Worm (Caenorhabditis elegans) whole organism, L3 larva: Measurements from ENCODE around the gene F57A10.2.

Experiments
- ceh-28 ChIP-seq: fragments of 150-350 bp; optimal IDR thresholded peaks from 2 replicates; lab custom pipeline; 2014; ENCODE audit warnings: missing biosample characterization, missing genetic modification reagents, missing genetic modification characterization
- nhr-12 ChIP-seq: fragments of 150-350 bp; optimal IDR thresholded peaks from 2 replicates; lab custom pipeline; 2014; ENCODE audit warnings: missing biosample characterization, missing genetic modification characterization
- nhr-237 ChIP-seq: fragments of 150-350 bp; optimal IDR thresholded peaks from 2 replicates; lab custom pipeline; 2014; ENCODE audit warnings: missing biosample characterization, missing genetic modification characterization
- nhr-67 ChIP-seq: fragments of 150-350 bp; optimal IDR thresholded peaks from 2 replicates; lab custom pipeline; 2014; ENCODE audit warnings: missing biosample characterization, missing genetic modification characterization

DNA sequence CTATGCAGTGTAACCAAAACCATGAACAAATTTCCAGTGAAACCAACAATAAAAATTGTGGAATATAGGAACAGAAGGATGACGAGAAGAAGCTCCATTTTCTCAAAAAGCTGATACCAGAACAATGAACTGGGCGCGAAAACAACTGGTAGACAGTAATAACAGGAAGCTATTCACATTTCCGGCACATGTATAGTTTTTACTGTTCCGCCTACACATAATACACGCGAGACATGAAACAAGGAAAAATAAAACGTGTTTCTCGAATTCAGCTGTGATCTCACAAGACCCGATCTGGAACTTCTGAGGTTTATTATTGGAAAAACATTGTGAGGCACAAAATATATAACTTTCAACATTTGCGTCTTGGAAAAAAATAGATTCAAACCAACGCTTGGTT lies 43.2 kb downstream of the F57A10.2 start, which contains the start of gene srsx-36:
- TF ChIP-seq nhr-12 (no peak), nhr-67 (tag; lab: Kevin White, UChicago) (no peak), ceh-28 (tag; lab: Kevin White, UChicago) (no peak), nhr-237 (tag; lab: Kevin White, UChicago) (no peak)
